Fruit fly (Drosophila melanogaster): ENCODE results near the gene Acbp1.

Acbp1 gene

dm6 chr2L:8130729-8131128 lies 31.5 kb downstream of the Acbp1 start:
- TF ChIP-seq woc (GFP tag; optimal IDR thresholded peaks at IDR 0.05) (no peak), sage (GFP tag; optimal IDR thresholded peaks at IDR 0.05) (no peak)

- TF ChIP-seq Rel (GFP tag; optimal IDR thresholded peaks at IDR 0.05) (no peak), Rel (tag; optimal IDR thresholded peaks at IDR 0.05) (peak; percentile 54), CG9705 (GFP tag; optimal IDR thresholded peaks at IDR 0.05) (no peak), dl (GFP tag; optimal IDR thresholded peaks at IDR 0.05; ENCODE audit: insufficient read depth in 1 of 2, partially characterized antibody in 2 of 2) (peak in 1 of 2 experiments; percentile 14), GATAd (GFP tag; optimal IDR thresholded peaks at IDR 0.05) (no peak), br (GFP tag; optimal IDR thresholded peaks at IDR 0.05) (peak; percentile 34)
Measured at dm6 chr2L:8129996-8130641, 32.1 kb downstream of the Acbp1 start.

dm6 chr2L:8128911-8129310 lies 33.3 kb downstream of the Acbp1 start:
- TF ChIP-seq sage (GFP tag; optimal IDR thresholded peaks at IDR 0.05) = no peak
- no peak for TF ChIP-seq ey (GFP tag; optimal IDR thresholded peaks at IDR 0.05)
- no peak for TF ChIP-seq sv (GFP tag; optimal IDR thresholded peaks at IDR 0.05)
- no peak for TF ChIP-seq dsf (GFP tag; optimal IDR thresholded peaks at IDR 0.05; ENCODE audit: borderline replicate concordance)
- TF ChIP-seq CG9705 (GFP tag; optimal IDR thresholded peaks at IDR 0.05) = no peak
- no peak for TF ChIP-seq lola (GFP tag; optimal IDR thresholded peaks at IDR 0.05)
- TF ChIP-seq tai (GFP tag; optimal IDR thresholded peaks at IDR 0.05) = no peak
- no peak for TF ChIP-seq Sp1 (GFP tag; optimal IDR thresholded peaks at IDR 0.05)
- TF ChIP-seq CG32264 (GFP tag; optimal IDR thresholded peaks at IDR 0.05) = no peak
- no peak for TF ChIP-seq Abd-B (GFP tag; optimal IDR thresholded peaks at IDR 0.05)
- TF ChIP-seq Dif (GFP tag; optimal IDR thresholded peaks at IDR 0.05; ENCODE audit: partially characterized antibody) = no peak
- TF ChIP-seq Rel (GFP tag; optimal IDR thresholded peaks at IDR 0.05) = no peak
- no peak for TF ChIP-seq Rel (tag; optimal IDR thresholded peaks at IDR 0.05)
- TF ChIP-seq Mio (GFP tag; optimal IDR thresholded peaks at IDR 0.05) = no peak
- no peak for TF ChIP-seq GATAd (GFP tag; optimal IDR thresholded peaks at IDR 0.05)
- TF ChIP-seq woc (GFP tag; optimal IDR thresholded peaks at IDR 0.05) = no peak

dm6 chr2L:8126849-8127602 lies 35.2 kb downstream of the Acbp1 start, which contains the start of the genes CG12375 and CG8668:
TSS of gene CG12375 (minus strand) at chr2L:8126890.
TSS of gene CG8668 (plus strand) at chr2L:8127001.
- TF ChIP-seq lola (GFP tag; optimal IDR thresholded peaks at IDR 0.05) (no peak), Jra (GFP tag; optimal IDR thresholded peaks at IDR 0.05) (peak; percentile 49), ey (GFP tag; optimal IDR thresholded peaks at IDR 0.05) (peak; percentile 7), h (GFP tag; optimal IDR thresholded peaks at IDR 0.05) (no peak), sv (GFP tag; optimal IDR thresholded peaks at IDR 0.05) (no peak), N (GFP tag; optimal IDR thresholded peaks at IDR 0.05) (no peak), dsf (GFP tag; optimal IDR thresholded peaks at IDR 0.05; ENCODE audit: borderline replicate concordance) (no peak), usp (GFP tag; optimal IDR thresholded peaks at IDR 0.05) (no peak), fru (GFP tag; optimal IDR thresholded peaks at IDR 0.05) (no peak), brk (GFP tag; optimal IDR thresholded peaks at IDR 0.05) (no peak), Hr78 (GFP tag; optimal IDR thresholded peaks at IDR 0.05) (no peak), Mio (GFP tag; optimal IDR thresholded peaks at IDR 0.05) (no peak), dl (GFP tag; optimal IDR thresholded peaks at IDR 0.05; ENCODE audit: insufficient read depth in 1 of 2, partially characterized antibody in 2 of 2) (no peak), Vsx2 (GFP tag; optimal IDR thresholded peaks at IDR 0.05; ENCODE audit: partially characterized antibody) (peak; percentile 38), psq (GFP tag; optimal IDR thresholded peaks at IDR 0.05) (no peak), pan (optimal IDR thresholded peaks at IDR 0.05) (no peak), Myc (optimal IDR thresholded peaks at IDR 0.05) (no peak), GATAd (GFP tag; optimal IDR thresholded peaks at IDR 0.05) (no peak), CG32264 (GFP tag; optimal IDR thresholded peaks at IDR 0.05) (no peak), dmrt93B (GFP tag; optimal IDR thresholded peaks at IDR 0.05) (no peak), Dfd (GFP tag; optimal IDR thresholded peaks at IDR 0.05) (no peak), Rel (GFP tag; optimal IDR thresholded peaks at IDR 0.05) (no peak), Rel (tag; optimal IDR thresholded peaks at IDR 0.05) (peak; percentile 95), tai (GFP tag; optimal IDR thresholded peaks at IDR 0.05) (no peak), Sp1 (GFP tag; optimal IDR thresholded peaks at IDR 0.05) (peak; percentile 2), woc (GFP tag; optimal IDR thresholded peaks at IDR 0.05) (no peak), rgr (GFP tag; optimal IDR thresholded peaks at IDR 0.05) (no peak), OdsH (GFP tag; optimal IDR thresholded peaks at IDR 0.05) (no peak), br (GFP tag; optimal IDR thresholded peaks at IDR 0.05) (no peak), jim (GFP tag; optimal IDR thresholded peaks at IDR 0.05) (no peak), Abd-B (GFP tag; optimal IDR thresholded peaks at IDR 0.05) (no peak), CrebA (GFP tag; optimal IDR thresholded peaks at IDR 0.05; ENCODE audit: borderline replicate concordance) (no peak), HLH106 (tag; optimal IDR thresholded peaks at IDR 0.05) (no peak), Dif (GFP tag; optimal IDR thresholded peaks at IDR 0.05; ENCODE audit: partially characterized antibody) (no peak), Hr83 (GFP tag; optimal IDR thresholded peaks at IDR 0.05; ENCODE audit: poor library complexity, severe bottlenecking) (peak; percentile 9), foxo (GFP tag; optimal IDR thresholded peaks at IDR 0.05) (no peak), sage (GFP tag; optimal IDR thresholded peaks at IDR 0.05) (no peak), Hnf4 (GFP tag; optimal IDR thresholded peaks at IDR 0.05) (peak; percentile 75)

Measured in whole organism, wandering third instar larva.